Fruit fly (Drosophila melanogaster): ENCODE measurements around the gene CG43658.

Gene CG43658

dm6 chrX:17520690-17521426 is 40.1 kb downstream of the CG43658 start:
- TF ChIP-seq rn (GFP tag; IDR thresholded peaks at IDR 0.05) = no peak
- TF ChIP-seq EcR (GFP tag; optimal IDR thresholded peaks at IDR 0.05) = no peak
- no peak for TF ChIP-seq CG8159 (tag; optimal IDR thresholded peaks at IDR 0.05)
- TF ChIP-seq CG34367 (tag; optimal IDR thresholded peaks at IDR 0.05) = no peak
- TF ChIP-seq CG10348 (GFP tag; IDR thresholded peaks at IDR 0.05) = no peak
- no peak for TF ChIP-seq CG14655 (GFP tag; optimal IDR thresholded peaks at IDR 0.05)
- TF ChIP-seq CG12605 (GFP tag; IDR thresholded peaks at IDR 0.05) = no peak
- TF ChIP-seq CG9948 (tag; optimal IDR thresholded peaks at IDR 0.05) = no peak
- TF ChIP-seq Ets98B (GFP tag; IDR thresholded peaks at IDR 0.05) = no peak
- no peak for TF ChIP-seq CG8301 (tag; optimal IDR thresholded peaks at IDR 0.05)
- TF ChIP-seq fd96Ca (GFP tag; IDR thresholded peaks at IDR 0.05) = no peak
- no peak for TF ChIP-seq CG17806 (tag; optimal IDR thresholded peaks at IDR 0.05)
- no peak for TF ChIP-seq CG32121 (GFP tag; IDR thresholded peaks at IDR 0.05)
- no peak for TF ChIP-seq Pif1A (GFP tag; optimal IDR thresholded peaks at IDR 0.05)
- TF ChIP-seq CG15710 (tag; optimal IDR thresholded peaks at IDR 0.05) = no peak

- TF ChIP-seq Pif1A (GFP tag; optimal IDR thresholded peaks at IDR 0.05) = peak; percentile 52
- TF ChIP-seq CG12605 (GFP tag; IDR thresholded peaks at IDR 0.05) = no peak
- TF ChIP-seq D1 (tag; optimal IDR thresholded peaks at IDR 0.05) = no peak
- peak; percentile 56 for TF ChIP-seq CG15710 (tag; optimal IDR thresholded peaks at IDR 0.05)
- TF ChIP-seq CG34367 (tag; optimal IDR thresholded peaks at IDR 0.05) = peak; percentile 55
- peak; percentile 6 for TF ChIP-seq Snoo (tag; optimal IDR thresholded peaks at IDR 0.05)
- 0 out of 3 replicates have a peak, but pooled peaks have one; percentile 34 for TF ChIP-seq fd96Ca (GFP tag; IDR thresholded peaks at IDR 0.05)
- peak; percentile 39; the same call in 1 of the 3 replicates for TF ChIP-seq CG4496 (GFP tag; IDR thresholded peaks at IDR 0.05)
- TF ChIP-seq Ets98B (GFP tag; IDR thresholded peaks at IDR 0.05) = peak; percentile 34; the same call in 1 of the 2 replicates
- peak; percentile 78 for TF ChIP-seq CG14655 (GFP tag; optimal IDR thresholded peaks at IDR 0.05)
- TF ChIP-seq Pif1B (GFP tag; optimal IDR thresholded peaks at IDR 0.05) = peak; percentile 29
- peak; percentile 38 for TF ChIP-seq CG13204 (GFP tag; optimal IDR thresholded peaks at IDR 0.05)
- TF ChIP-seq CG32121 (GFP tag; IDR thresholded peaks at IDR 0.05) = 0 out of 2 replicates have a peak, but pooled peaks have one; percentile 22
- TF ChIP-seq rn (GFP tag; IDR thresholded peaks at IDR 0.05) = no peak
- TF ChIP-seq gl (tag; optimal IDR thresholded peaks at IDR 0.05) = no peak
- peak; percentile 57 for TF ChIP-seq CG17806 (tag; optimal IDR thresholded peaks at IDR 0.05)
- TF ChIP-seq CG9948 (tag; optimal IDR thresholded peaks at IDR 0.05) = peak; percentile 63
- TF ChIP-seq EcR (GFP tag; optimal IDR thresholded peaks at IDR 0.05) = peak; percentile 89
- peak; percentile 55 for TF ChIP-seq CG8159 (tag; optimal IDR thresholded peaks at IDR 0.05)
- peak; percentile 71 for TF ChIP-seq CG8301 (tag; optimal IDR thresholded peaks at IDR 0.05)
- TF ChIP-seq CG10348 (GFP tag; IDR thresholded peaks at IDR 0.05) = no peak
Observed at dm6 chrX:17518117-17518689, 42.8 kb downstream of the CG43658 start.

- TF ChIP-seq D1 (tag; optimal IDR thresholded peaks at IDR 0.05) (no peak), rn (GFP tag; IDR thresholded peaks at IDR 0.05) (no peak), CG17806 (tag; optimal IDR thresholded peaks at IDR 0.05) (peak; percentile 4), Pif1A (GFP tag; optimal IDR thresholded peaks at IDR 0.05) (no peak), Ets98B (GFP tag; IDR thresholded peaks at IDR 0.05) (no peak), CG14655 (GFP tag; optimal IDR thresholded peaks at IDR 0.05) (peak; percentile 46), Pif1B (GFP tag; optimal IDR thresholded peaks at IDR 0.05) (no peak), Snoo (tag; optimal IDR thresholded peaks at IDR 0.05) (no peak), CG12605 (GFP tag; IDR thresholded peaks at IDR 0.05) (no peak), CG13204 (GFP tag; optimal IDR thresholded peaks at IDR 0.05) (no peak), CG32121 (GFP tag; IDR thresholded peaks at IDR 0.05) (no peak), CG34367 (tag; optimal IDR thresholded peaks at IDR 0.05) (no peak), CG9948 (tag; optimal IDR thresholded peaks at IDR 0.05) (peak; percentile 16), CG10348 (GFP tag; IDR thresholded peaks at IDR 0.05) (no peak), CG15710 (tag; optimal IDR thresholded peaks at IDR 0.05) (peak; percentile 17), CG8301 (tag; optimal IDR thresholded peaks at IDR 0.05) (peak; percentile 4), fd96Ca (GFP tag; IDR thresholded peaks at IDR 0.05) (no peak), gl (tag; optimal IDR thresholded peaks at IDR 0.05) (no peak), EcR (GFP tag; optimal IDR thresholded peaks at IDR 0.05) (no peak), CG4496 (GFP tag; IDR thresholded peaks at IDR 0.05) (0 out of 3 replicates have a peak, but pooled peaks have one; percentile 22), CG8159 (tag; optimal IDR thresholded peaks at IDR 0.05) (peak; percentile 5)
Observed at dm6 chrX:17516714-17517113, 44.3 kb downstream of the CG43658 start.

- TF ChIP-seq EcR (GFP tag; optimal IDR thresholded peaks at IDR 0.05) (no peak), gl (tag; optimal IDR thresholded peaks at IDR 0.05) (no peak), CG10348 (GFP tag; IDR thresholded peaks at IDR 0.05) (no peak), CG12605 (GFP tag; IDR thresholded peaks at IDR 0.05) (no peak), CG8301 (tag; optimal IDR thresholded peaks at IDR 0.05) (no peak), fd96Ca (GFP tag; IDR thresholded peaks at IDR 0.05) (no peak), CG13204 (GFP tag; optimal IDR thresholded peaks at IDR 0.05) (no peak), CG8159 (tag; optimal IDR thresholded peaks at IDR 0.05) (no peak)
Observed at dm6 chrX:17513801-17514200, 47.2 kb downstream of the CG43658 start.

dm6 chrX:17512697-17513096 is 48.3 kb downstream of the CG43658 start:
- no peak for TF ChIP-seq D1 (tag; optimal IDR thresholded peaks at IDR 0.05)
- TF ChIP-seq EcR (GFP tag; optimal IDR thresholded peaks at IDR 0.05) = no peak
- no peak for TF ChIP-seq CG8301 (tag; optimal IDR thresholded peaks at IDR 0.05)
- TF ChIP-seq CG14655 (GFP tag; optimal IDR thresholded peaks at IDR 0.05) = no peak
- TF ChIP-seq CG4496 (GFP tag; IDR thresholded peaks at IDR 0.05) = no peak
- no peak for TF ChIP-seq fd96Ca (GFP tag; IDR thresholded peaks at IDR 0.05)
- no peak for TF ChIP-seq Snoo (tag; optimal IDR thresholded peaks at IDR 0.05)
